Worm (Caenorhabditis elegans) whole organism, L4 larva: ENCODE measurements around the gene clec-183.

Source experiments
- F26F4.8 ChIP-seq: fragments of 200-800 bp; sonication (Bioruptor generic); conservative IDR thresholded peaks from 2 replicates; pipeline ENCODE4 v1.3.6; 2022; ENCODE audit warnings: missing genetic modification characterization, missing compliant biosample characterization
- dve-1 ChIP-seq: sonication (generic microtip); optimal IDR thresholded peaks from 2 replicates; lab custom pipeline; 2017; ENCODE audit warnings: antibody characterized with exemption, mild to moderate bottlenecking, missing genetic modification characterization, missing compliant biosample characterization; ENCODE audit not compliant: insufficient read depth

ce11 chrIV:9316068-9316681, 11.6 kb upstream of the clec-183 start, which contains the start of the genes F49C12.9 and rpn-7:
- peak; percentile 19 for TF ChIP-seq dve-1 (tag; lab: Kevin White, UChicago)
- no peak for TF ChIP-seq F26F4.8 (GFP tag; lab: Robert Waterston, UW)
